Fruit fly (Drosophila melanogaster) S2 (cell line): ENCODE measurements around the gene RunxB.

ENCODE experiments used
- CG8478 ChIP-seq: fragments of >200 bp; optimal IDR thresholded peaks from 2 replicates; lab custom pipeline; 2018
- CTCF ChIP-seq, 2 experiments: fragments of >200 bp; optimal IDR thresholded peaks; 2 replicates each; lab custom pipeline; 2018

dm6 chrX:20488701-20489122, 49.6 kb upstream of the RunxB start:
- TF ChIP-seq CG8478 (lab: Kevin White, UChicago) (no peak), CTCF (optimal IDR thresholded peaks at IDR 0.05; lab: Kevin White, UChicago) (no peak)
